Worm (Caenorhabditis elegans) whole organism, L1 larva: ENCODE results near the gene T03G11.10.

ENCODE experiments used
- C04F5.9 ChIP-seq: sonication (generic microtip); optimal IDR thresholded peaks from 2 replicates; lab custom pipeline; 2016; ENCODE audit warnings: missing genetic modification characterization, missing compliant biosample characterization
- C34B4.2 ChIP-seq: sonication (generic microtip); optimal IDR thresholded peaks from 2 replicates; lab custom pipeline; 2017; ENCODE audit warnings: mild to moderate bottlenecking, missing genetic modification characterization, missing compliant biosample characterization
- F16B12.6 ChIP-seq: fragments of 150-350 bp; optimal IDR thresholded peaks from 2 replicates; lab custom pipeline; 2014; ENCODE audit warnings: missing biosample characterization, missing genetic modification characterization
- Y116A8C.19 ChIP-seq: sonication (generic microtip); optimal IDR thresholded peaks from 2 replicates; lab custom pipeline; 2016; ENCODE audit warnings: missing compliant biosample characterization, missing genetic modification characterization, borderline replicate concordance
- alr-1 ChIP-seq: fragments of 200-800 bp; sonication (Bioruptor generic); optimal IDR thresholded peaks from 2 replicates; lab custom pipeline; 2018; ENCODE audit warnings: borderline replicate concordance, mild to moderate bottlenecking, missing genetic modification characterization, missing compliant biosample characterization
- aly-2 ChIP-seq: fragments of 150-350 bp; optimal IDR thresholded peaks from 2 replicates; lab custom pipeline; 2014; ENCODE audit warnings: missing biosample characterization, missing genetic modification characterization
- ama-1 ChIP-seq: fragments of 150-350 bp; optimal IDR thresholded peaks from 2 replicates; lab custom pipeline; 2014
- blmp-1 ChIP-seq: fragments of 150-350 bp; optimal IDR thresholded peaks from 2 replicates; lab custom pipeline; 2014; ENCODE audit warnings: missing biosample characterization, missing genetic modification characterization
- ceh-82 ChIP-seq, 3 experiments: fragments of 150-350 bp in 1 of 3; sonication (generic microtip) in 2 of 3; optimal IDR thresholded peaks; 2 replicates each; lab custom pipeline; 2014 to 2017; ENCODE audit warnings: missing biosample characterization in 3 of 3, missing genetic modification characterization in 3 of 3
- ceh-88 ChIP-seq: fragments of 200-800 bp; sonication (Bioruptor generic); IDR thresholded peaks from 2 replicates; pipeline ENCODE4 v1.3.6; 2022; ENCODE audit warnings: missing genetic modification characterization, missing compliant biosample characterization
- ceh-90 ChIP-seq: sonication (generic microtip); optimal IDR thresholded peaks from 2 replicates; lab custom pipeline; 2016; ENCODE audit warnings: missing genetic modification characterization, missing compliant biosample characterization
- ces-1 ChIP-seq: fragments of 150-350 bp; optimal IDR thresholded peaks from 2 replicates; lab custom pipeline; 2014; ENCODE audit warnings: missing biosample characterization, missing genetic modification reagents, missing genetic modification characterization
- dsc-1 ChIP-seq: sonication (generic microtip); optimal IDR thresholded peaks from 2 replicates; lab custom pipeline; 2016; ENCODE audit warnings: mild to moderate bottlenecking, missing genetic modification characterization, missing compliant biosample characterization
- efl-1 ChIP-seq, 4 experiments: fragments of 150-350 bp; optimal IDR thresholded peaks in 3 of 4; peaks in 1 of 4; 1 replicate in 1 of 4; 2 replicates in 3 of 4; lab custom pipeline; 2014; ENCODE audit warnings: missing biosample characterization in 2 of 4, missing genetic modification characterization in 2 of 4, missing genetic modification reagents in 2 of 4
- egl-13 ChIP-seq: sonication (generic microtip); optimal IDR thresholded peaks from 2 replicates; lab custom pipeline; 2016; ENCODE audit warnings: missing genotype, missing genetic modification reagents, missing genetic modification characterization, missing compliant biosample characterization
- egl-27 ChIP-seq, 2 experiments: fragments of 150-350 bp in 1 of 2; sonication (generic microtip); optimal IDR thresholded peaks; 3 replicates each; lab custom pipeline; 2017 to 2018; ENCODE audit warnings: missing biosample characterization in 2 of 2, missing genetic modification characterization in 2 of 2, missing genetic modification reagents in 2 of 2
- elt-3 ChIP-seq, 6 experiments: fragments of 150-350 bp in 1 of 6; sonication (generic microtip); optimal IDR thresholded peaks; 2 replicates each; lab custom pipeline; 2017 to 2018; ENCODE audit warnings: missing biosample characterization in 6 of 6, missing genetic modification characterization in 6 of 6, inconsistent platforms in 1 of 6
- fkh-4 ChIP-seq: sonication (generic microtip); optimal IDR thresholded peaks from 2 replicates; lab custom pipeline; 2016; ENCODE audit warnings: missing compliant biosample characterization, missing genetic modification characterization, borderline replicate concordance
- fkh-8 ChIP-seq: sonication (generic microtip); optimal IDR thresholded peaks from 2 replicates; lab custom pipeline; 2016; ENCODE audit warnings: mild to moderate bottlenecking, missing genetic modification characterization, missing compliant biosample characterization
- fos-1 ChIP-seq: fragments of 150-350 bp; optimal IDR thresholded peaks from 2 replicates; lab custom pipeline; 2014; ENCODE audit warnings: missing biosample characterization, missing genetic modification characterization
- hlh-17 ChIP-seq: fragments of 200-800 bp; sonication (Bioruptor generic); optimal IDR thresholded peaks from 2 replicates; lab custom pipeline; 2018; ENCODE audit warnings: missing genetic modification characterization, mild to moderate bottlenecking, missing compliant biosample characterization, moderate library complexity, borderline replicate concordance
- hpl-2 ChIP-seq: fragments of 150-350 bp; optimal IDR thresholded peaks from 2 replicates; lab custom pipeline; 2014; ENCODE audit warnings: missing biosample characterization, missing genetic modification reagents, missing genetic modification characterization
- irx-1 ChIP-seq: sonication (generic microtip); optimal IDR thresholded peaks from 2 replicates; lab custom pipeline; 2016; ENCODE audit warnings: missing genetic modification characterization, missing compliant biosample characterization
- lin-13 ChIP-seq: fragments of 150-350 bp; optimal IDR thresholded peaks from 2 replicates; lab custom pipeline; 2014; ENCODE audit warnings: missing biosample characterization, missing genetic modification reagents, missing genetic modification characterization
- lin-14 ChIP-seq: fragments of 200-800 bp; sonication (Bioruptor generic); optimal IDR thresholded peaks from 2 replicates; lab custom pipeline; 2018; ENCODE audit warnings: mild to moderate bottlenecking, missing genetic modification characterization, moderate library complexity, missing compliant biosample characterization
- lin-15B ChIP-seq: fragments of 150-350 bp; sonication (generic microtip); optimal IDR thresholded peaks from 3 replicates; lab custom pipeline; 2014; ENCODE audit warnings: missing biosample characterization, missing genetic modification characterization
- lin-35 ChIP-seq, 2 experiments: fragments of 150-350 bp; optimal IDR thresholded peaks; 2 replicates each; lab custom pipeline; 2014; ENCODE audit warnings: missing biosample characterization in 2 of 2, missing genetic modification characterization in 2 of 2, missing genetic modification reagents in 2 of 2
- lir-3 ChIP-seq: sonication (generic microtip); optimal IDR thresholded peaks from 2 replicates; lab custom pipeline; 2016; ENCODE audit warnings: mild to moderate bottlenecking, missing genetic modification characterization, moderate library complexity, missing compliant biosample characterization; ENCODE audit not compliant: poor library complexity
- lsy-2 ChIP-seq, 2 experiments: fragments of 150-350 bp; optimal IDR thresholded peaks; 2 replicates each; lab custom pipeline; 2014; ENCODE audit warnings: missing biosample characterization in 2 of 2, missing genetic modification characterization in 2 of 2
- mab-9 ChIP-seq: fragments of 200-800 bp; sonication (Bioruptor generic); IDR thresholded peaks from 2 replicates; pipeline ENCODE4 v1.3.6; 2022; ENCODE audit warnings: missing genetic modification reagents, missing genetic modification characterization, missing compliant biosample characterization
- mef-2 ChIP-seq: fragments of 150-350 bp; optimal IDR thresholded peaks from 2 replicates; lab custom pipeline; 2014; ENCODE audit warnings: missing biosample characterization, missing genetic modification characterization
- mep-1 ChIP-seq: fragments of 150-350 bp; optimal IDR thresholded peaks from 2 replicates; lab custom pipeline; 2014; ENCODE audit warnings: missing biosample characterization, missing genetic modification characterization
- nhr-11 ChIP-seq: fragments of 150-350 bp; optimal IDR thresholded peaks from 2 replicates; lab custom pipeline; 2014; ENCODE audit warnings: missing biosample characterization, missing genetic modification characterization
- nhr-237 ChIP-seq: fragments of 150-350 bp; optimal IDR thresholded peaks from 2 replicates; lab custom pipeline; 2014; ENCODE audit warnings: missing biosample characterization, missing genetic modification characterization
- nhr-28 ChIP-seq: fragments of 150-350 bp; optimal IDR thresholded peaks from 2 replicates; lab custom pipeline; 2014; ENCODE audit warnings: missing biosample characterization, missing genetic modification characterization
- nhr-47 ChIP-seq: sonication (generic microtip); optimal IDR thresholded peaks from 2 replicates; lab custom pipeline; 2016; ENCODE audit warnings: mild to moderate bottlenecking, missing genetic modification characterization, moderate library complexity, missing compliant biosample characterization
- nhr-77 ChIP-seq: fragments of 150-350 bp; optimal IDR thresholded peaks from 2 replicates; lab custom pipeline; 2014; ENCODE audit warnings: missing biosample characterization, missing genetic modification characterization
- nhr-90 ChIP-seq: sonication (generic microtip); optimal IDR thresholded peaks from 2 replicates; lab custom pipeline; 2016; ENCODE audit warnings: mild to moderate bottlenecking, missing genetic modification characterization, missing compliant biosample characterization; ENCODE audit not compliant: poor library complexity
- pag-3 ChIP-seq: sonication (generic microtip); optimal IDR thresholded peaks from 2 replicates; lab custom pipeline; 2017; ENCODE audit warnings: missing genetic modification characterization, mild to moderate bottlenecking, missing compliant biosample characterization, antibody characterized with exemption, borderline replicate concordance; ENCODE audit not compliant: insufficient read depth
- rnt-1 ChIP-seq: sonication (generic microtip); optimal IDR thresholded peaks from 2 replicates; lab custom pipeline; 2016; ENCODE audit warnings: mild to moderate bottlenecking, missing genetic modification characterization, moderate library complexity, missing compliant biosample characterization
- snpc-4 ChIP-seq: fragments of 150-350 bp; optimal IDR thresholded peaks from 2 replicates; lab custom pipeline; 2014; ENCODE audit warnings: missing biosample characterization, missing genetic modification characterization
- sptf-1 ChIP-seq: fragments of 150-350 bp; optimal IDR thresholded peaks from 2 replicates; lab custom pipeline; 2014; ENCODE audit warnings: missing biosample characterization, missing genetic modification characterization
- tlp-1 ChIP-seq: fragments of 150-350 bp; optimal IDR thresholded peaks from 2 replicates; lab custom pipeline; 2014; ENCODE audit warnings: missing biosample characterization, missing genetic modification characterization
- unc-62 ChIP-seq: fragments of 150-350 bp; optimal IDR thresholded peaks from 2 replicates; lab custom pipeline; 2014; ENCODE audit warnings: missing biosample characterization, missing genetic modification reagents, missing genetic modification characterization

The T03G11.10 gene

ce11 chrX:5121789-5122188 lies 49.2 kb downstream of the T03G11.10 start (continued):
- TF ChIP-seq fkh-4 (no peak), F16B12.6 (tag; lab: Kevin White, UChicago) (no peak), aly-2 (tag; lab: Kevin White, UChicago) (no peak), nhr-28 (tag; lab: Kevin White, UChicago) (no peak), tlp-1 (no peak), pag-3 (tag; lab: Kevin White, UChicago) (no peak), egl-13 (tag; lab: Kevin White, UChicago) (peak; percentile 63), lsy-2 (tag; optimal IDR thresholded peaks at IDR 0.05; lab: Kevin White, UChicago) (peak in 1 of 2 experiments; percentile 15), ceh-82 (tag; optimal IDR thresholded peaks at IDR 0.05; lab: Kevin White, UChicago) (peak; percentile 10 to 56 (median 10)), irx-1 (tag; lab: Kevin White, UChicago) (peak; percentile 33), unc-62 (GFP tag; lab: Kevin White, UChicago) (no peak), nhr-237 (no peak), C04F5.9 (tag; lab: Kevin White, UChicago) (no peak), fos-1 (tag; lab: Kevin White, UChicago) (no peak), mep-1 (tag; lab: Kevin White, UChicago) (peak; percentile 11), dsc-1 (tag; lab: Kevin White, UChicago) (peak; percentile 36), lin-15B (tag; lab: Kevin White, UChicago) (no peak), mef-2 (tag; lab: Kevin White, UChicago) (no peak), ces-1 (GFP tag; lab: Kevin White, UChicago) (no peak), lin-14 (GFP tag; lab: Kevin White, UChicago) (peak; percentile 73), sptf-1 (no peak), alr-1 (tag; lab: Kevin White, UChicago) (no peak)

ce11 chrX:5120807-5121206 lies 50.2 kb downstream of the T03G11.10 start:
- TF ChIP-seq egl-27 (tag; optimal IDR thresholded peaks at IDR 0.05; lab: Kevin White, UChicago) = no peak
- peak; percentile 64 for TF ChIP-seq blmp-1
- peak; percentile 32 for TF ChIP-seq dsc-1 (tag; lab: Kevin White, UChicago)

ce11 chrX:5120196-5120595 lies 50.8 kb downstream of the T03G11.10 start:
- no peak for TF ChIP-seq ceh-90
- TF ChIP-seq ama-1 (lab: Kevin White, UChicago) = peak; percentile 37

- no peak for TF ChIP-seq mab-9 (GFP tag; lab: Robert Waterston, UW)
- no peak for TF ChIP-seq lsy-2 (tag; optimal IDR thresholded peaks at IDR 0.05; lab: Kevin White, UChicago)
- no peak for TF ChIP-seq lin-13 (GFP tag; lab: Kevin White, UChicago)
- TF ChIP-seq ama-1 (lab: Kevin White, UChicago) = no peak
- no peak for TF ChIP-seq fkh-8 (tag; lab: Kevin White, UChicago)
Measured at ce11 chrX:5119686-5120085, 51.3 kb downstream of the T03G11.10 start.

ce11 chrX:5119246-5119645 lies 51.7 kb downstream of the T03G11.10 start:
- TF ChIP-seq Y116A8C.19 (tag; lab: Kevin White, UChicago) (no peak), lsy-2 (tag; optimal IDR thresholded peaks at IDR 0.05; lab: Kevin White, UChicago) (peak; percentile 26 to 58), fkh-8 (tag; lab: Kevin White, UChicago) (no peak), ama-1 (lab: Kevin White, UChicago) (no peak), C34B4.2 (no peak), nhr-11 (tag; lab: Kevin White, UChicago) (no peak), nhr-77 (peak; percentile 22), lin-15B (tag; lab: Kevin White, UChicago) (no peak), hpl-2 (GFP tag; lab: Kevin White, UChicago) (no peak), mef-2 (tag; lab: Kevin White, UChicago) (no peak), rnt-1 (peak; percentile 59), lir-3 (tag; lab: Kevin White, UChicago) (no peak), ces-1 (GFP tag; lab: Kevin White, UChicago) (no peak), irx-1 (tag; lab: Kevin White, UChicago) (peak; percentile 26), snpc-4 (tag; lab: Kevin White, UChicago) (no peak), F16B12.6 (tag; lab: Kevin White, UChicago) (no peak), nhr-47 (tag; lab: Kevin White, UChicago) (peak; percentile 48), efl-1 (optimal IDR thresholded peaks at IDR 0.05; lab: Kevin White, UChicago) (peak in 1 of 2 experiments; percentile 21), efl-1 (GFP tag; optimal IDR thresholded peaks at IDR 0.05 in 1 of 2; lab: Kevin White, UChicago) (peak in 1 of 2 experiments; percentile 24), elt-3 (tag; optimal IDR thresholded peaks at IDR 0.05; lab: Kevin White, UChicago) (peak in 3 of 6 experiments; percentile 16 to 82 (median 51)), lin-35 (GFP tag; optimal IDR thresholded peaks at IDR 0.05; lab: Kevin White, UChicago) (peak in 1 of 2 experiments; percentile 67), ceh-88 (no peak), nhr-90 (peak; percentile 70), hlh-17 (GFP tag; lab: Kevin White, UChicago) (no peak)
